Fruit fly (Drosophila melanogaster) Kc167 (cell line): ENCODE data around the gene CG7707.

Source experiments
- Myc ChIP-seq: fragments of >200 bp; optimal IDR thresholded peaks from 2 replicates; lab custom pipeline; 2017; ENCODE audit warnings: missing external identifiers
- Sin3A ChIP-seq: fragments of >200 bp; optimal IDR thresholded peaks from 2 replicates; lab custom pipeline; 2018; ENCODE audit warnings: missing external identifiers
- psq ChIP-seq: fragments of >200 bp; optimal IDR thresholded peaks from 2 replicates; lab custom pipeline; 2017; ENCODE audit warnings: missing external identifiers

- TF ChIP-seq Sin3A (lab: Kevin White, UChicago) (no peak), Myc (lab: Kevin White, UChicago) (no peak), psq (lab: Kevin White, UChicago) (no peak)
These were observed 10.8 kb downstream of the CG7707 start, which contains the start of gene CG6497 for dm6 chr3L:17253887-17254581.
